Worm (Caenorhabditis elegans) whole organism, L4 larva: Measurements from ENCODE around the gene rbm-7.

Experiments
- F49E8.2 ChIP-seq: sonication (generic microtip); optimal IDR thresholded peaks from 2 replicates; lab custom pipeline; 2016; ENCODE audit warnings: missing compliant biosample characterization, mild to moderate bottlenecking, missing genetic modification characterization, borderline replicate concordance
- ama-1 ChIP-seq: fragments of 150-350 bp; optimal IDR thresholded peaks from 2 replicates; lab custom pipeline; 2014; ENCODE audit warnings: inconsistent platforms, mixed read lengths
- ceh-62 ChIP-seq: sonication (generic microtip); optimal IDR thresholded peaks from 2 replicates; lab custom pipeline; 2017; ENCODE audit warnings: missing biosample characterization, missing genetic modification characterization
- ceh-82 ChIP-seq: sonication (generic microtip); optimal IDR thresholded peaks from 2 replicates; lab custom pipeline; 2017; ENCODE audit warnings: missing biosample characterization, missing genetic modification characterization
- daf-12 ChIP-seq: fragments of 150-350 bp; optimal IDR thresholded peaks from 2 replicates; lab custom pipeline; 2014; ENCODE audit warnings: missing biosample characterization, missing genetic modification reagents, missing genetic modification characterization
- duxl-1 ChIP-seq: sonication (generic microtip); optimal IDR thresholded peaks from 2 replicates; lab custom pipeline; 2016; ENCODE audit warnings: mild to moderate bottlenecking, missing genetic modification characterization, moderate library complexity, missing compliant biosample characterization; ENCODE audit not compliant: poor library complexity
- egl-27 ChIP-seq: sonication (generic microtip); optimal IDR thresholded peaks from 3 replicates; lab custom pipeline; 2017; ENCODE audit warnings: missing biosample characterization, missing genetic modification reagents, missing genetic modification characterization
- fos-1 ChIP-seq: fragments of 150-350 bp; optimal IDR thresholded peaks from 2 replicates; lab custom pipeline; 2014; ENCODE audit warnings: missing biosample characterization, missing genetic modification characterization
- lin-15B ChIP-seq: fragments of 150-350 bp; sonication (generic microtip); optimal IDR thresholded peaks from 3 replicates; lab custom pipeline; 2014; ENCODE audit warnings: missing biosample characterization, missing genetic modification characterization
- lin-38 ChIP-seq: fragments of 200-800 bp; sonication (Bioruptor generic); IDR thresholded peaks from 2 replicates; pipeline ENCODE4 v1.3.6; 2022; ENCODE audit warnings: missing genetic modification reagents, missing genetic modification characterization, missing compliant biosample characterization
- mxl-3 ChIP-seq: fragments of 200-800 bp; sonication (Bioruptor generic); optimal IDR thresholded peaks from 2 replicates; lab custom pipeline; 2018; ENCODE audit warnings: mild to moderate bottlenecking, missing genetic modification characterization, missing compliant biosample characterization
- nhr-11 ChIP-seq: fragments of 150-350 bp; optimal IDR thresholded peaks from 2 replicates; lab custom pipeline; 2014; ENCODE audit warnings: missing biosample characterization, missing genetic modification characterization
- unc-62 ChIP-seq, 3 experiments: fragments of 150-350 bp in 1 of 3; sonication (generic microtip); optimal IDR thresholded peaks in 2 of 3; peaks in 1 of 3; 1 replicate in 1 of 3; 2 replicates in 2 of 3; lab custom pipeline; 2014 to 2017; ENCODE audit warnings: missing biosample characterization in 3 of 3, missing genetic modification characterization in 3 of 3, missing genetic modification reagents in 3 of 3, missing genotype in 1 of 3
- ztf-11 ChIP-seq: fragments of 150-350 bp; optimal IDR thresholded peaks from 2 replicates; lab custom pipeline; 2014; ENCODE audit warnings: missing biosample characterization, missing genetic modification characterization

DNA sequence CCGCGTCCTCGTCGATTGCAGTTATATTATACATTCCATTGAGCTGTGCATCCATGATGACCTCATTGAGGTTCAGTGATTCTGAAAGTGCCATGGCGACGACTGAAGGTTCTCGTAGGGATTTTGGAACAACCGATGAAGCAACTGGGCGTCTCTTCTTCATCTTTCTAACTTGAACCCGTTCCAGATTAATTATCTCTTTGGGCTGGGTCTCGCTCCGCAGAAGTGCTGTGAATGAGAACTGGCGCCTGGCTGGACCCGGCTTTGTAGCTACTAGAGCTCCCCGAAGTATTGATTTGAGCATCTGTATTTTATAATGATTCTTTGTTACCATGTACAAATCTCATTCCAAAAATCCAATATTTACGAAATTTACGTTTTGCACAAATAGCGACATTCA, 45.9 kb upstream of the rbm-7 start, which contains the start of gene ZK1010.2:
- TF ChIP-seq mxl-3 (GFP tag; lab: Kevin White, UChicago) (no peak), F49E8.2 (tag; lab: Kevin White, UChicago) (peak; percentile 63), ceh-82 (tag; lab: Kevin White, UChicago) (no peak), lin-15B (tag; lab: Kevin White, UChicago) (no peak), unc-62 (GFP tag; optimal IDR thresholded peaks at IDR 0.05 in 1 of 2; lab: Kevin White, UChicago) (no peak), unc-62 (tag; optimal IDR thresholded peaks at IDR 0.05; lab: Kevin White, UChicago) (no peak), egl-27 (tag; lab: Kevin White, UChicago) (no peak), ama-1 (lab: Kevin White, UChicago) (no peak), ceh-62 (tag; lab: Kevin White, UChicago) (no peak), fos-1 (no peak), ztf-11 (no peak), nhr-11 (tag; lab: Kevin White, UChicago) (no peak), duxl-1 (no peak), lin-38 (GFP tag; lab: Robert Waterston, UW) (peak; percentile 70), daf-12 (tag; lab: Kevin White, UChicago) (no peak)
